Worm (Caenorhabditis elegans) whole organism, L3 larva: ENCODE data around the gene col-99.

ENCODE experiments used
- ama-1 ChIP-seq: fragments of 150-350 bp; optimal IDR thresholded peaks from 2 replicates; lab custom pipeline; 2018
- ceh-82 ChIP-seq: fragments of 150-350 bp; optimal IDR thresholded peaks from 2 replicates; lab custom pipeline; 2014; ENCODE audit warnings: missing biosample characterization, missing genetic modification characterization
- ceh-9 ChIP-seq: sonication (generic microtip); optimal IDR thresholded peaks from 2 replicates; lab custom pipeline; 2018; ENCODE audit warnings: missing biosample characterization, missing genetic modification characterization
- elt-3 ChIP-seq, 3 experiments: fragments of 150-350 bp in 1 of 3; sonication (generic microtip) in 2 of 3; optimal IDR thresholded peaks; 2 replicates in 2 of 3; 4 replicates in 1 of 3; lab custom pipeline; 2014 to 2017; ENCODE audit warnings: missing biosample characterization in 3 of 3, missing genetic modification characterization in 3 of 3
- fkh-10 ChIP-seq: sonication (generic microtip); optimal IDR thresholded peaks from 2 replicates; lab custom pipeline; 2017; ENCODE audit warnings: missing biosample characterization, missing genetic modification reagents, missing genetic modification characterization
- lin-39 ChIP-seq: fragments of 150-350 bp; optimal IDR thresholded peaks from 2 replicates; lab custom pipeline; 2018; ENCODE audit warnings: missing biosample characterization, missing genetic modification reagents, missing genetic modification characterization
- mdl-1 ChIP-seq: fragments of 150-350 bp; optimal IDR thresholded peaks from 2 replicates; lab custom pipeline; 2014; ENCODE audit warnings: missing biosample characterization, missing genetic modification characterization
- nhr-11 ChIP-seq: fragments of 150-350 bp; optimal IDR thresholded peaks from 2 replicates; lab custom pipeline; 2014; ENCODE audit warnings: missing biosample characterization, missing genetic modification characterization
- nhr-25 ChIP-seq: sonication (generic microtip); optimal IDR thresholded peaks from 2 replicates; lab custom pipeline; 2017; ENCODE audit warnings: missing biosample characterization, missing genetic modification characterization
- nhr-28 ChIP-seq: fragments of 150-350 bp; optimal IDR thresholded peaks from 2 replicates; lab custom pipeline; 2014; ENCODE audit warnings: missing biosample characterization, missing genetic modification characterization
- nhr-77 ChIP-seq: fragments of 150-350 bp; optimal IDR thresholded peaks from 2 replicates; lab custom pipeline; 2014; ENCODE audit warnings: missing biosample characterization, missing genetic modification characterization
- pha-4 ChIP-seq: fragments of 150-350 bp; optimal IDR thresholded peaks from 2 replicates; lab custom pipeline; 2014; ENCODE audit warnings: missing biosample characterization, missing genetic modification reagents, missing genetic modification characterization
- snpc-4 ChIP-seq: fragments of 150-350 bp; optimal IDR thresholded peaks from 2 replicates; lab custom pipeline; 2014; ENCODE audit warnings: missing biosample characterization, missing genetic modification characterization
- unc-62 ChIP-seq: fragments of 150-350 bp; sonication (generic microtip); optimal IDR thresholded peaks from 4 replicates; lab custom pipeline; 2014; ENCODE audit warnings: missing biosample characterization, missing genetic modification reagents, missing genetic modification characterization

- no peak for TF ChIP-seq nhr-77 (tag; lab: Kevin White, UChicago)
- TF ChIP-seq ama-1 = no peak
- no peak for TF ChIP-seq elt-3 (tag; optimal IDR thresholded peaks at IDR 0.05; lab: Kevin White, UChicago)
- TF ChIP-seq nhr-28 (tag; lab: Kevin White, UChicago) = no peak
- no peak for TF ChIP-seq ceh-9 (tag; lab: Kevin White, UChicago)
- TF ChIP-seq fkh-10 (GFP tag; lab: Kevin White, UChicago) = no peak
- no peak for TF ChIP-seq unc-62 (GFP tag; lab: Kevin White, UChicago)
- no peak for TF ChIP-seq ceh-82 (tag; lab: Kevin White, UChicago)
- TF ChIP-seq pha-4 (tag; lab: Kevin White, UChicago) = no peak
- no peak for TF ChIP-seq mdl-1
- peak; percentile 81 for TF ChIP-seq nhr-25
- no peak for TF ChIP-seq nhr-11
- TF ChIP-seq lin-39 (tag; lab: Kevin White, UChicago) = no peak
- no peak for TF ChIP-seq snpc-4 (tag; lab: Kevin White, UChicago)
Observed at ce11 chrIV:171036-171435, 23.3 kb upstream of the col-99 start.
